Fruit fly (Drosophila melanogaster): Measurements from ENCODE around the gene CG12071.
A peak's percentile ranks its signal among the peaks of the same experiment; 100 is the strongest.

CG12071 gene

DNA sequence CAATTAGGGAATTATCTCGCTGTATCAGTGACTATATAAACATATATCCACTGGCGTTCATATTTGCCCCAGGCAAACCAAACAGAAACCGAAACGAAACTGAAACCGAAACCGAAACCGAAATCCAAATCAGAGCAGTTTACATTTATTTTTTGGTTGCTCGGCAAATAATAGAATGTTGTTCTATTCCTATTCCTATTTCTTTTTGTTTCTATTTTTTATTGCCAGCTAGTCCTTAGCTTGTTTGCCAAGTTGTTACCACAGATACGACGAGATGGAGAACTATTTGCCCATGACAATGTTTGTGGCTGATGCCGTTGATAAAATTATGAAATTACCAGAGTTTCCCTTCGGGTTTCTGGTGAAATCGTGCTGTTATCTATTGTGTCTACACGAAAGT is 38.0 kb upstream of the CG12071 start:
- TF ChIP-seq Atf-2 (GFP tag; optimal IDR thresholded peaks at IDR 0.05) (no peak), HHEX (GFP tag; optimal IDR thresholded peaks at IDR 0.05) (peak; percentile 2), CG7745 (tag; optimal IDR thresholded peaks at IDR 0.05) (peak; percentile 53), CG4730 (GFP tag; IDR thresholded peaks at IDR 0.05) (no peak), CG14860 (GFP tag; IDR thresholded peaks at IDR 0.05; ENCODE audit: partially characterized antibody) (no peak), jigr1 (GFP tag; IDR thresholded peaks at IDR 0.05) (no peak), salm (tag; optimal IDR thresholded peaks at IDR 0.05) (peak; percentile 2), CG14050 (GFP tag; IDR thresholded peaks at IDR 0.05) (no peak), Vsx1 (GFP tag; optimal IDR thresholded peaks at IDR 0.05) (peak; percentile 27), nau (GFP tag; optimal IDR thresholded peaks at IDR 0.05) (peak; percentile 16), Myb (GFP tag; optimal IDR thresholded peaks at IDR 0.05) (no peak), grn (GFP tag; optimal IDR thresholded peaks at IDR 0.05) (peak; percentile 30), CG3847 (GFP tag; IDR thresholded peaks at IDR 0.05) (no peak), fru (optimal IDR thresholded peaks at IDR 0.05) (no peak), CG8944 (GFP tag; optimal IDR thresholded peaks at IDR 0.05) (no peak), CG13624 (GFP tag; optimal IDR thresholded peaks at IDR 0.05) (no peak), Med (GFP tag) (peak; percentile 35), ERR (GFP tag; optimal IDR thresholded peaks at IDR 0.05) (no peak), CG32532 (GFP tag; IDR thresholded peaks at IDR 0.05) (no peak), CG31365 (tag; optimal IDR thresholded peaks at IDR 0.05) (no peak), CG11723 (GFP tag; optimal IDR thresholded peaks at IDR 0.05) (peak; percentile 3), CG15011 (GFP tag; optimal IDR thresholded peaks at IDR 0.05) (peak; percentile 3), CG11247 (GFP tag; IDR thresholded peaks at IDR 0.05) (no peak), Elba2 (GFP tag; optimal IDR thresholded peaks at IDR 0.05) (no peak), CG13287 (GFP tag; IDR thresholded peaks at IDR 0.05; ENCODE audit: partially characterized antibody) (no peak), Blimp-1 (GFP tag; optimal IDR thresholded peaks at IDR 0.05) (peak; percentile 4), Stat92E (GFP tag; optimal IDR thresholded peaks at IDR 0.05) (no peak), Dref (GFP tag; IDR thresholded peaks at IDR 0.05) (no peak), CG5245 (GFP tag; optimal IDR thresholded peaks at IDR 0.05) (no peak), CG5180 (GFP tag; optimal IDR thresholded peaks at IDR 0.05) (peak; percentile 0), CG2116 (GFP tag; optimal IDR thresholded peaks at IDR 0.05) (no peak), CG6689 (GFP tag; IDR thresholded peaks at IDR 0.05) (no peak), CG2678 (tag; optimal IDR thresholded peaks at IDR 0.05) (peak; percentile 50), run (tag; optimal IDR thresholded peaks at IDR 0.05) (peak; percentile 30), sqz (GFP tag; optimal IDR thresholded peaks at IDR 0.05) (peak; percentile 31), CG18262 (tag; optimal IDR thresholded peaks at IDR 0.05) (peak; percentile 42), sr (GFP tag; IDR thresholded peaks at IDR 0.05) (no peak), unpg (GFP tag; optimal IDR thresholded peaks at IDR 0.05) (peak; percentile 37), CG4404 (GFP tag; IDR thresholded peaks at IDR 0.05) (no peak), ftz-f1 (GFP tag; optimal IDR thresholded peaks at IDR 0.05) (no peak), CG1792 (GFP tag; optimal IDR thresholded peaks at IDR 0.05) (no peak), da (GFP tag; optimal IDR thresholded peaks at IDR 0.05) (no peak), CG5953 (GFP tag; IDR thresholded peaks at IDR 0.05) (no peak), Rfx (GFP tag; IDR thresholded peaks at IDR 0.05) (no peak), Gug (GFP tag; IDR thresholded peaks at IDR 0.05) (no peak), Eip74EF (GFP tag; optimal IDR thresholded peaks at IDR 0.05) (no peak), klu (GFP tag; IDR thresholded peaks at IDR 0.05) (no peak), CrebB (tag; optimal IDR thresholded peaks at IDR 0.05) (peak; percentile 46), grau (tag; optimal IDR thresholded peaks at IDR 0.05) (peak; percentile 11), h (optimal IDR thresholded peaks at IDR 0.05) (no peak), CG12219 (GFP tag; optimal IDR thresholded peaks at IDR 0.05) (peak; percentile 6), CG14710 (tag; optimal IDR thresholded peaks at IDR 0.05) (peak; percentile 42)
